Fruit fly (Drosophila melanogaster): ENCODE measurements around the gene Sr-CIV.
A peak's percentile ranks its signal among the peaks of the same experiment; 100 is the strongest.

The Sr-CIV gene

dm6 chr2L:3543062-3543461, 19.2 kb upstream of the Sr-CIV start:
- TF ChIP-seq jim (GFP tag; optimal IDR thresholded peaks at IDR 0.05) = no peak
- TF ChIP-seq HLH106 (tag; optimal IDR thresholded peaks at IDR 0.05) = peak; percentile 55
- peak; percentile 12 for TF ChIP-seq Hnf4 (GFP tag; optimal IDR thresholded peaks at IDR 0.05)
- peak; percentile 30 for TF ChIP-seq fru (GFP tag; optimal IDR thresholded peaks at IDR 0.05)
- TF ChIP-seq Mio (GFP tag; optimal IDR thresholded peaks at IDR 0.05) = no peak
- TF ChIP-seq Myc (optimal IDR thresholded peaks at IDR 0.05) = no peak
- TF ChIP-seq Jra (GFP tag; optimal IDR thresholded peaks at IDR 0.05) = no peak
- no peak for TF ChIP-seq tai (GFP tag; optimal IDR thresholded peaks at IDR 0.05)
- no peak for TF ChIP-seq lola (GFP tag; optimal IDR thresholded peaks at IDR 0.05)
- TF ChIP-seq N (GFP tag; optimal IDR thresholded peaks at IDR 0.05) = no peak
- peak in 1 of 2 experiments; percentile 17 for TF ChIP-seq foxo (GFP tag; optimal IDR thresholded peaks at IDR 0.05)
- no peak for TF ChIP-seq CG9705 (GFP tag; optimal IDR thresholded peaks at IDR 0.05)
- peak; percentile 9 for TF ChIP-seq Sp1 (GFP tag; optimal IDR thresholded peaks at IDR 0.05)
- no peak for TF ChIP-seq Hr78 (GFP tag; optimal IDR thresholded peaks at IDR 0.05)
- TF ChIP-seq sv (GFP tag; optimal IDR thresholded peaks at IDR 0.05) = no peak
- peak; percentile 37 for TF ChIP-seq h (GFP tag; optimal IDR thresholded peaks at IDR 0.05)
- TF ChIP-seq Dif (GFP tag; optimal IDR thresholded peaks at IDR 0.05; ENCODE audit: partially characterized antibody) = no peak
- no peak for TF ChIP-seq Rel (GFP tag; optimal IDR thresholded peaks at IDR 0.05)
- TF ChIP-seq Rel (tag; optimal IDR thresholded peaks at IDR 0.05) = no peak

DNA sequence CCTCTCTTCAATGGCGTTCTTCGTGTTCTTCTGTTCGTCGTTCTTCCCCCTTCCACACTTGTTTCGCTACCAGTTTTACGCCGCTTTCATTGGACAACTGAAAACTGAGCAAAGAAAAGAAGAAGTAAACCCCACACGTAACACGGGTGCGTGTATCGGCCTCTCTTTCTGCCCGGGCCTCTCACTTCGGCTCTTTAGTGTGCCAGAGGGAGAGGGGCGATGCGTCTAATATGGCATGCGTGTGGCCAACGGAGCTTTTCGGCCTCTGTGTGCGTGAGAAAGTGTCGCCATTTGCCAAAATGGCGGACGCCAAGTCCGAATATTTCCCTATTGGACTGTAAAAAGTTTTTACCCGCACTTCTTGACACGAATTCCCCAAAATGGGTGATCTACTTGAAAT, 16.1 kb upstream of the Sr-CIV start:
- TF ChIP-seq brk (GFP tag; optimal IDR thresholded peaks at IDR 0.05) (no peak), HLH106 (tag; optimal IDR thresholded peaks at IDR 0.05) (no peak), ey (GFP tag; optimal IDR thresholded peaks at IDR 0.05) (no peak), N (GFP tag; optimal IDR thresholded peaks at IDR 0.05) (no peak), jim (GFP tag; optimal IDR thresholded peaks at IDR 0.05) (no peak), Hr78 (GFP tag; optimal IDR thresholded peaks at IDR 0.05) (no peak), Dif (GFP tag; optimal IDR thresholded peaks at IDR 0.05; ENCODE audit: partially characterized antibody) (peak; percentile 43), rgr (GFP tag; optimal IDR thresholded peaks at IDR 0.05) (no peak), dsf (GFP tag; optimal IDR thresholded peaks at IDR 0.05; ENCODE audit: borderline replicate concordance) (no peak), foxo (GFP tag; optimal IDR thresholded peaks at IDR 0.05) (no peak), Hnf4 (GFP tag; optimal IDR thresholded peaks at IDR 0.05) (no peak), Rel (GFP tag; optimal IDR thresholded peaks at IDR 0.05) (no peak), Rel (tag; optimal IDR thresholded peaks at IDR 0.05) (peak; percentile 11), OdsH (GFP tag; optimal IDR thresholded peaks at IDR 0.05) (no peak), Abd-B (GFP tag; optimal IDR thresholded peaks at IDR 0.05) (no peak), Jra (GFP tag; optimal IDR thresholded peaks at IDR 0.05) (no peak), psq (GFP tag; optimal IDR thresholded peaks at IDR 0.05) (peak; percentile 39), pan (optimal IDR thresholded peaks at IDR 0.05) (no peak), CG32264 (GFP tag; optimal IDR thresholded peaks at IDR 0.05) (no peak), Vsx2 (GFP tag; optimal IDR thresholded peaks at IDR 0.05; ENCODE audit: partially characterized antibody) (peak; percentile 23), br (GFP tag; optimal IDR thresholded peaks at IDR 0.05) (no peak), CG9705 (GFP tag; optimal IDR thresholded peaks at IDR 0.05) (no peak)

DNA sequence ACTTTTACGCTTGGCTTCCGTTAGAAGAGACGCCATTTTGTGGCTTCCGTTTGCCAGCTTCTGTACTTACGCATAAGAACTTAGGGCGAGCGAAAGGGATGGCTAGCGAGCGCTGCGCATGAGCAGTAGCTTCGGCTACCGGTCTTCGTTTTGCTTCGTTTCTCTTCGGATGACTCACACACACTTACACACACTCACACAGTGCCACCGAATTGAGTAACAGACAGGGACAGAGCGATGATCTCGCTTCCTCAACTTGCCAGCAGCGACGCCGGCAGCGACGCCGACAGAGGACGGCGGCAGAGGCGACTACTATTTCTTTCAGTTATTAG, 15.5 kb upstream of the Sr-CIV start:
- TF ChIP-seq pan (optimal IDR thresholded peaks at IDR 0.05) (no peak), Rel (GFP tag; optimal IDR thresholded peaks at IDR 0.05) (no peak), Rel (tag; optimal IDR thresholded peaks at IDR 0.05) (no peak), Mio (GFP tag; optimal IDR thresholded peaks at IDR 0.05) (no peak), dsf (GFP tag; optimal IDR thresholded peaks at IDR 0.05; ENCODE audit: borderline replicate concordance) (no peak), GATAd (GFP tag; optimal IDR thresholded peaks at IDR 0.05) (no peak), sage (GFP tag; optimal IDR thresholded peaks at IDR 0.05) (no peak), Hr83 (GFP tag; optimal IDR thresholded peaks at IDR 0.05; ENCODE audit: poor library complexity, severe bottlenecking) (no peak), jim (GFP tag; optimal IDR thresholded peaks at IDR 0.05) (no peak), CrebA (GFP tag; optimal IDR thresholded peaks at IDR 0.05; ENCODE audit: borderline replicate concordance) (no peak), usp (GFP tag; optimal IDR thresholded peaks at IDR 0.05) (no peak), psq (GFP tag; optimal IDR thresholded peaks at IDR 0.05) (no peak), tai (GFP tag; optimal IDR thresholded peaks at IDR 0.05) (no peak)

All from whole organism, wandering third instar larva.